Worm (Caenorhabditis elegans): ENCODE data around the gene Y43F4A.1.

Y43F4A.1 gene

DNA sequence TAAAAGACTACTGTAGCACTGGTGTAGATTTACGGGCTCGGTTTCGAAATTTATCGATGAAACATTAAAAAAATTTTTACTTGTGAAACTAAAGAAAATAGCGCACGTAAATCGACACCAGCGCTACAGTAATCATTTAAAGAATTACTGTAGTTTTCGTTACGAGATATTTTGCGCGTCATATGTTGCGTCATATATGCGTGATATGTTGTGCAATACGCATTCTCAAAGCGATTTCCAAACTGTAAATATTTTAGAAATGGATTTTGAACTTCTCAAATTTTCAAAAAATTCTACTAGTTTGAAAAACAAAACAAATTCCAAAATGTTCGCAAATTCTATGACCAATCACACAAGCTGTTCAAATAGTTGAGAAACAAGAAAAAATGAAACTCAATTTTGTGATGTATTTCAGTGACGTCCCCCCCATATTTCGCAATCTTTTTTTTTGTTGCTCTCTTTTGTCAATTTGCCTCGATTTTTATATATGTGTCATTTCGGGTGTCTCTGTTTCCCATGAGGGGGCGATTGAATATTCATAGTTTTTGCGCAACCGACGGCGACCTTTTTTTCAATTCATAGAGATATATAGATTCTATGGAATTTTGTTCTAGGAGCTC, 55.1 kb downstream of the Y43F4A.1 start:
- TF ChIP-seq lin-11 (tag; optimal IDR thresholded peaks at IDR 0.05): no peak
- no peak for TF ChIP-seq syd-9 (tag; optimal IDR thresholded peaks at IDR 0.05)
- TF ChIP-seq elt-2 (tag; optimal IDR thresholded peaks at IDR 0.05): no peak
- no peak for TF ChIP-seq ceh-45 (GFP tag; IDR thresholded peaks at IDR 0.05)
- no peak for TF ChIP-seq pros-1 (tag; optimal IDR thresholded peaks at IDR 0.05)
- no peak for TF ChIP-seq nfya-1 (tag; optimal IDR thresholded peaks at IDR 0.05)
- TF ChIP-seq unc-42 (tag; optimal IDR thresholded peaks at IDR 0.05): no peak
- no peak for TF ChIP-seq unc-86 (tag; optimal IDR thresholded peaks at IDR 0.05)
- no peak for TF ChIP-seq ceh-31 (tag; optimal IDR thresholded peaks at IDR 0.05)
- no peak for TF ChIP-seq ets-4 (tag; optimal IDR thresholded peaks at IDR 0.05)
- no peak for TF ChIP-seq hlh-15 (tag; optimal IDR thresholded peaks at IDR 0.05)
